Worm (Caenorhabditis elegans): Measurements from ENCODE around the gene B0286.1.
A peak's percentile ranks its signal among the peaks of the same experiment; 100 is the strongest.

Gene B0286.1

DNA sequence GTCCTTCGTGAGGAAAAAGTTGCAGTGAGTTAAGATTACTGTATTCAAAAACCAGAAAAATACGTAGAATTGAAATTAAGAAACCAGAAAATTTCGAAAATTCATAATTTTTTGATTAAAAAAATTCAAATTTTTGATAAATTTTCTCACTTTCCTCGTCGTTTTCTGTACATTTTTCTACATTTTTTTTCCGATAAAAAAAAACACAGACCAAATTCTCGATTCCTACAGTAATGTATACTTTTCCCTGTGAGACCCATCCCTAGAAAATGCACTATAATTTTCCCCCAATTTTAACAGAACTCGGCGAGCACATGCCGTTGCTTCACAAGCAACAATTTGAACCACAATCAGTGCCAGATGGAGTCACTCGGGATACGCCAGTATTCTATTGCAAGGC lies 38.4 kb upstream of the B0286.1 start, which contains the start of gene athp-2:
Gene athp-2, plus strand, starts transcription at position 301 of the 400 bp plus-strand sequence.
- TF ChIP-seq nfya-1 (tag; optimal IDR thresholded peaks at IDR 0.05) (no peak), ceh-31 (tag; optimal IDR thresholded peaks at IDR 0.05) (no peak), pqm-1 (tag; optimal IDR thresholded peaks at IDR 0.05) (no peak), lin-11 (tag; optimal IDR thresholded peaks at IDR 0.05) (no peak), ceh-48 (tag; optimal IDR thresholded peaks at IDR 0.05) (no peak), elt-4 (tag; optimal IDR thresholded peaks at IDR 0.05) (no peak), sox-4 (tag; optimal IDR thresholded peaks at IDR 0.05) (no peak), ceh-30 (tag; optimal IDR thresholded peaks at IDR 0.05) (no peak), T23F11.4 (GFP tag; optimal IDR thresholded peaks at IDR 0.05) (no peak), pag-3 (tag; optimal IDR thresholded peaks at IDR 0.05; ENCODE audit: borderline replicate concordance) (no peak), Y22D7AL.16 (tag; optimal IDR thresholded peaks at IDR 0.05) (no peak), fkh-10 (GFP tag; optimal IDR thresholded peaks at IDR 0.05) (no peak)

DNA sequence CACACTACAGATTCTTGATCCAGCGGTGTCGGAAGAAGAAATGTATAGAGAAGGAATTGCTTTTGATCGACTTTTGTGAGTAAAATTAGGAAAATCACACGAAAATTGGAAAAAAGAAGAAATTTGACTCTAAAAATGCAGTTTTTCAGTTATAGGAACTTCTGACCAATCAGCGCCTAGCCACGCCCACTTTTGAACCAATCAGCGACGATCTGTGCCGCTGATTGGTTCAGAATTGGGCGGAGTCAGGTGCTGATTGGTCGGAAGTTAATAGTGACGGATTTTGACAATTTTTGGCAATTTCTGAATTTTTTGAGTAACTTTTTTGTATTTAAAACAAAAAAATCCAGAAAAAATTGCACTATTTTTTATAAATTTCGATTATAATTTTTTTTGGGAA lies 36.8 kb upstream of the B0286.1 start:
- TF ChIP-seq nfya-1 (tag; optimal IDR thresholded peaks at IDR 0.05) (peak; percentile 98), sox-4 (tag; optimal IDR thresholded peaks at IDR 0.05) (no peak)

DNA sequence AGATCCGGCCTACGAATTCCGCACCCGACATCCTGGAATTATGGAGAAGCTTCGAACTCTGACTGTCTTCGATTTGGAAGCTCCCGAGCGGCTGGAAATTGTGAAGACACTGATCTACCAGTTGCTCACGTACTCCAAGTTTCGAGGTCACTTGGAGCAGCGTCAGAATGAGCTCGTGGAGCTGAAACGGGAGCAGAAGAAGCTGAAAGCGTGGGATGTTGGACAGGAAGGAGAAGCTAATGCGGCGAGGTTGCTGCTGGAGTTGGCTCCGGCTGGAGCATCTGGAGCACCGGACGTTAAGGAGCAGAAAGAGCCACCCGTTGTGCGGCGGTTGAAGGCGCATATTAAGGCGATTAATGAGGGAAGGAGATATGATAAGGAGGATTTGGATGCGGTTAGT lies 34.0 kb upstream of the B0286.1 start:
- peak; percentile 30 for TF ChIP-seq hlh-6 (tag; optimal IDR thresholded peaks at IDR 0.05)
- no peak for TF ChIP-seq pat-9 (tag; optimal IDR thresholded peaks at IDR 0.05)
- TF ChIP-seq pha-2 (tag; optimal IDR thresholded peaks at IDR 0.05), result no peak
- TF ChIP-seq sdc-2 (tag; optimal IDR thresholded peaks at IDR 0.05), result no peak

DNA sequence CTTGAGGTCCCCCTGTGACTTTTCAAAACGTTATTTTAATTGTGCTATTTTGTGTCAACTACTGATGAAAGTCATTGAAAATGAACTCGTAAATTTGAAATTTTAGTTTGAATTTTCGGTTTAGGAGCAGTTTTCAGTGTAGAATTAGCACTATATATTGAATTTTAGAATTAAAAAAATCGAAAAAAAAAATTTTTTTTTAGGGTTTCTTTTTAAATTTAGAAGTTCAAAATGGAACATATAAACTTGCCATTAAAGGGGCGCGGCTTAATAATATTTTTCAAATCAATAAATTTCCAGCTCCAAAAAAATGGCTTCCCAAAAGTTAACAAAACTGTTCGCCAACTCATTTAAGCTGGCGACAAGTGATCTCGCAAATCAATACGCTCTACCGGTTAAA lies 27.4 kb upstream of the B0286.1 start, which contains the start of gene H20J04.9:
Gene H20J04.9, plus strand, starts transcription at position 301 of the 400 bp plus-strand sequence.
- TF ChIP-seq sdc-2 (tag; optimal IDR thresholded peaks at IDR 0.05) (no peak), ceh-45 (GFP tag; IDR thresholded peaks at IDR 0.05) (no peak), elt-2 (tag; optimal IDR thresholded peaks at IDR 0.05) (no peak), sox-2 (GFP tag; IDR thresholded peaks at IDR 0.05) (no peak), C08G9.2 (tag; optimal IDR thresholded peaks at IDR 0.05) (no peak), che-1 (tag; optimal IDR thresholded peaks at IDR 0.05) (no peak), unc-42 (tag; optimal IDR thresholded peaks at IDR 0.05) (no peak), elt-4 (tag; optimal IDR thresholded peaks at IDR 0.05) (no peak), T23F11.4 (GFP tag; optimal IDR thresholded peaks at IDR 0.05) (no peak), ceh-9 (tag; optimal IDR thresholded peaks at IDR 0.05) (no peak), pat-9 (tag; optimal IDR thresholded peaks at IDR 0.05) (no peak), tbx-7 (tag; optimal IDR thresholded peaks at IDR 0.05) (no peak), nhr-11 (tag; optimal IDR thresholded peaks at IDR 0.05) (no peak), mec-3 (tag; optimal IDR thresholded peaks at IDR 0.05; ENCODE audit: borderline replicate concordance) (no peak), C38D4.7 (GFP tag; optimal IDR thresholded peaks at IDR 0.05) (no peak), npax-4 (tag; optimal IDR thresholded peaks at IDR 0.05) (no peak), gmeb-2 (tag; optimal IDR thresholded peaks at IDR 0.05) (no peak), unc-86 (tag; optimal IDR thresholded peaks at IDR 0.05) (no peak), hlh-30 (tag; optimal IDR thresholded peaks at IDR 0.05; ENCODE audit: insufficient read depth) (no peak), syd-9 (tag; optimal IDR thresholded peaks at IDR 0.05) (no peak)

DNA sequence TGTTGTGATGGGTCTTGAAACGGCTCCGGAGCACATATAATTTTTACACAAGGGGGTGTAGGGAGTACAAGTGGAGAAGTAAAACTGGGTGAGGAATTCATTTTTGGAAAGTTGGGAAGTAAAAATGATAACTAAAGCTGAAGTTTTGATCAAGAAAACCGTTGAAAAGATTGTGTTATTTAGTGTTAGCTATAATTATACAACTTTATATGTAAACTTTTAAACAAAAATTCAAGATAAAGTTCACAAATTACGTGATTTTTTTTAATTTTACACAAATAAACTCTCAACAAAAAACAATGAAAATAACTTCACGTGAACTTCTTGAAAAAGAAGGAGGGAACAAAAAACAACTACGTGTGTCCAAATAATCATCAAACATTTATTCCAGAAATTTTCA lies 23.1 kb upstream of the B0286.1 start, which contains the start of the genes H20J04.7 and H20J04.1:
Gene H20J04.7, minus strand, starts transcription at position 101 of the 400 bp plus-strand sequence.
Gene H20J04.1, plus strand, starts transcription at position 397 of the 400 bp plus-strand sequence.
- TF ChIP-seq unc-86 (tag; optimal IDR thresholded peaks at IDR 0.05) (no peak), sox-2 (GFP tag; IDR thresholded peaks at IDR 0.05) (no peak), ceh-22 (tag; optimal IDR thresholded peaks at IDR 0.05) (no peak), pha-2 (tag; optimal IDR thresholded peaks at IDR 0.05) (no peak), pha-4 (tag; optimal IDR thresholded peaks at IDR 0.05) (no peak), rnt-1 (tag; optimal IDR thresholded peaks at IDR 0.05) (no peak), ahr-1 (tag; optimal IDR thresholded peaks at IDR 0.05) (no peak), C38D4.7 (GFP tag; optimal IDR thresholded peaks at IDR 0.05) (no peak), hlh-13 (GFP tag; optimal IDR thresholded peaks at IDR 0.05) (no peak), zip-5 (tag; optimal IDR thresholded peaks at IDR 0.05) (no peak), pqm-1 (tag; optimal IDR thresholded peaks at IDR 0.05) (no peak), nfya-1 (tag; optimal IDR thresholded peaks at IDR 0.05) (no peak), lim-6 (tag; optimal IDR thresholded peaks at IDR 0.05) (no peak), lin-11 (tag; optimal IDR thresholded peaks at IDR 0.05) (no peak), hlh-6 (tag; optimal IDR thresholded peaks at IDR 0.05) (no peak), ceh-24 (tag; optimal IDR thresholded peaks at IDR 0.05) (no peak), gmeb-2 (tag; optimal IDR thresholded peaks at IDR 0.05) (no peak), F13H6.1 (tag; optimal IDR thresholded peaks at IDR 0.05) (no peak)
